Worm (Caenorhabditis elegans): ENCODE results near the gene Y47D3A.32.

Gene Y47D3A.32

ce11 chrIII:11290554-11290953, 38.4 kb downstream of the Y47D3A.32 start, which contains the start of the genes gly-9, mib-1 and smc-3 (continued):
- no peak for TF ChIP-seq tag-97 (GFP tag; IDR thresholded peaks at IDR 0.05)

Data from whole organism, L4 larva.